Fruit fly (Drosophila melanogaster) Kc167 (cell line): ENCODE data around the gene Ttc19.

Experiments used
- h ChIP-seq: fragments of >200 bp; optimal IDR thresholded peaks from 3 replicates; lab custom pipeline; 2018; ENCODE audit warnings: missing external identifiers
- psq ChIP-seq: fragments of >200 bp; optimal IDR thresholded peaks from 2 replicates; lab custom pipeline; 2017; ENCODE audit warnings: missing external identifiers
- ttk ChIP-seq: sonication (Bioruptor generic); optimal IDR thresholded peaks from 2 replicates; lab custom pipeline; 2017; ENCODE audit warnings: missing external identifiers

DNA sequence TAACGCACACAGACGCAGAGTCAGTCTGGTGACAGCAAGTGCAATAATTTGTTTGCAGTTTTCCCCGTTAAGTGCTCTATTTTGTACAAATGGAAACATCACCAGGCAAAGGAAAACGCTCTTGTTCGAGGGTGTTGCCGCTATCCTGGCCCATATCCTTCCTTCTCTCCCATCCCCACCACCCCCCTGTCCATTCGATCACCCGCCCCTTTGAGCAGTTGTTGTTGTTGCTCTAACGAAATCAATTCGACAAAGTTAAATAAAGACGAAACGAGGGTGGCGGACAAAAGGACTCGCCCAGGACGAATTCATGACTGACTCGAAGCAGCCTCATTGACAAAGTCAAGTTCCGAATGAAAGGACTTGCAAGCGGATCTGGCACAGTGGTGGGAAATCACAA, 44.4 kb upstream of the Ttc19 start:
- TF ChIP-seq h (lab: Kevin White, UChicago) (no peak), ttk (lab: Kevin White, UChicago) (no peak), psq (lab: Kevin White, UChicago) (no peak)
